Fruit fly (Drosophila melanogaster): ENCODE results near the gene Sbat.
A peak's percentile ranks its signal among the peaks of the same experiment; 100 is the strongest.

Sbat gene

dm6 chr2L:2898247-2898646 lies 20.1 kb downstream of the Sbat start (continued):
- TF ChIP-seq CG16813 (GFP tag; IDR thresholded peaks at IDR 0.05; ENCODE audit: partially characterized antibody), result 0 out of 3 replicates have a peak, but pooled peaks have one; percentile 12
- no peak for TF ChIP-seq dan (GFP tag; IDR thresholded peaks at IDR 0.05)

dm6 chr2L:2900392-2901028 lies 22.4 kb downstream of the Sbat start:
- TF ChIP-seq HLH54F (GFP tag; optimal IDR thresholded peaks at IDR 0.05), result no peak
- TF ChIP-seq exex (tag; optimal IDR thresholded peaks at IDR 0.05), result peak; percentile 79
- no peak for TF ChIP-seq stwl (tag; optimal IDR thresholded peaks at IDR 0.05)
- peak; percentile 36 for TF ChIP-seq mirr (GFP tag; optimal IDR thresholded peaks at IDR 0.05)
- TF ChIP-seq CG11695 (GFP tag; IDR thresholded peaks at IDR 0.05), result 0 out of 3 replicates have a peak, but pooled peaks have one; percentile 8
- no peak for TF ChIP-seq tio (GFP tag; optimal IDR thresholded peaks at IDR 0.05)
- peak; percentile 73 for TF ChIP-seq sqz (GFP tag; optimal IDR thresholded peaks at IDR 0.05)
- no peak for TF ChIP-seq cg (GFP tag; optimal IDR thresholded peaks at IDR 0.05)
- TF ChIP-seq unc-4 (GFP tag; IDR thresholded peaks at IDR 0.05; ENCODE audit: partially characterized antibody), result no peak
- peak; percentile 68 for TF ChIP-seq sug (tag; optimal IDR thresholded peaks at IDR 0.05)
- peak; percentile 63; the same call in 1 of the 2 replicates for TF ChIP-seq CG10321 (GFP tag; IDR thresholded peaks at IDR 0.05)
- TF ChIP-seq CG6765 (GFP tag; optimal IDR thresholded peaks at IDR 0.05), result no peak
- peak; percentile 92 for TF ChIP-seq cwo (GFP tag; optimal IDR thresholded peaks at IDR 0.05)
- TF ChIP-seq kay (GFP tag; optimal IDR thresholded peaks at IDR 0.05), result no peak
- 0 out of 4 replicates have a peak, but pooled peaks have one; percentile 79 for TF ChIP-seq chinmo (GFP tag; IDR thresholded peaks at IDR 0.05; ENCODE audit: partially characterized antibody)
- TF ChIP-seq fru (optimal IDR thresholded peaks at IDR 0.05), result no peak
- peak; percentile 29 for TF ChIP-seq CG10543 (GFP tag; optimal IDR thresholded peaks at IDR 0.05)
- no peak for TF ChIP-seq Neu2 (GFP tag; optimal IDR thresholded peaks at IDR 0.05; ENCODE audit: borderline replicate concordance)
- TF ChIP-seq Deaf1 (tag; optimal IDR thresholded peaks at IDR 0.05), result peak; percentile 6
- peak; percentile 26 for TF ChIP-seq Hey (tag; optimal IDR thresholded peaks at IDR 0.05)
- TF ChIP-seq Hr78 (GFP tag; optimal IDR thresholded peaks at IDR 0.05), result peak in 1 of 2 experiments; percentile 57
- TF ChIP-seq Trl (optimal IDR thresholded peaks at IDR 0.05), result peak in 1 of 2 experiments; percentile 48
- TF ChIP-seq Trl (GFP tag; optimal IDR thresholded peaks at IDR 0.05), result no peak
- no peak for TF ChIP-seq prd (optimal IDR thresholded peaks at IDR 0.05)
- TF ChIP-seq prd (GFP tag; IDR thresholded peaks at IDR 0.05), result no peak
- no peak for TF ChIP-seq CG11247 (GFP tag; IDR thresholded peaks at IDR 0.05)
- peak; percentile 43 for TF ChIP-seq CG1832 (GFP tag; optimal IDR thresholded peaks at IDR 0.05)
- 0 out of 2 replicates have a peak, but pooled peaks have one; percentile 12 for TF ChIP-seq CG32772 (GFP tag; IDR thresholded peaks at IDR 0.05)
- TF ChIP-seq Hr3 (GFP tag; optimal IDR thresholded peaks at IDR 0.05), result no peak
- peak; percentile 74 for TF ChIP-seq CG34376 (GFP tag; optimal IDR thresholded peaks at IDR 0.05)
- peak; percentile 93 for TF ChIP-seq CG15479 (GFP tag; optimal IDR thresholded peaks at IDR 0.05)
- peak; percentile 90 for TF ChIP-seq grn (GFP tag; optimal IDR thresholded peaks at IDR 0.05)
- TF ChIP-seq CG2199 (GFP tag; IDR thresholded peaks at IDR 0.05), result peak; percentile 8; the same call in 1 of the 3 replicates
- TF ChIP-seq ATbp (GFP tag; optimal IDR thresholded peaks at IDR 0.05), result no peak
- TF ChIP-seq ERR (GFP tag; optimal IDR thresholded peaks at IDR 0.05), result peak; percentile 23
- no peak for TF ChIP-seq CG1024 (GFP tag; IDR thresholded peaks at IDR 0.05)
- TF ChIP-seq Med (GFP tag), result peak; percentile 44
- TF ChIP-seq tna (GFP tag; IDR thresholded peaks at IDR 0.05; ENCODE audit: partially characterized antibody), result no peak
- TF ChIP-seq CG7987 (GFP tag; optimal IDR thresholded peaks at IDR 0.05), result peak; percentile 98
- peak; percentile 79 for TF ChIP-seq GATAe (GFP tag; conservative IDR thresholded peaks at IDR 0.05)
